Worm (Caenorhabditis elegans) whole organism, L2 larva: ENCODE data around the gene lelo-4.

Source experiments
- C34F6.9 ChIP-seq: fragments of 150-350 bp; optimal IDR thresholded peaks from 2 replicates; lab custom pipeline; 2014; ENCODE audit warnings: missing biosample characterization, missing genetic modification characterization
- F13H6.1 ChIP-seq: sonication (generic microtip); optimal IDR thresholded peaks from 2 replicates; lab custom pipeline; 2016; ENCODE audit warnings: missing genetic modification characterization, missing compliant biosample characterization
- Y55F3AM.14 ChIP-seq: fragments of 200-800 bp; sonication (Bioruptor generic); optimal IDR thresholded peaks from 2 replicates; lab custom pipeline; 2018; ENCODE audit warnings: mild to moderate bottlenecking, missing genetic modification characterization, missing compliant biosample characterization
- ZK546.5 ChIP-seq: sonication (generic microtip); optimal IDR thresholded peaks from 2 replicates; lab custom pipeline; 2017; ENCODE audit warnings: missing biosample characterization, missing genetic modification characterization
- alr-1 ChIP-seq: fragments of 150-350 bp; optimal IDR thresholded peaks from 2 replicates; lab custom pipeline; 2014; ENCODE audit warnings: missing biosample characterization, missing genetic modification characterization
- aly-2 ChIP-seq: fragments of 150-350 bp; optimal IDR thresholded peaks from 2 replicates; lab custom pipeline; 2014; ENCODE audit warnings: missing biosample characterization, missing genetic modification characterization
- ama-1 ChIP-seq: fragments of 150-350 bp; optimal IDR thresholded peaks from 2 replicates; lab custom pipeline; 2018; ENCODE audit warnings: inconsistent platforms
- blmp-1 ChIP-seq: sonication (generic microtip); optimal IDR thresholded peaks from 2 replicates; lab custom pipeline; 2017; ENCODE audit warnings: missing genetic modification characterization, mild to moderate bottlenecking, missing compliant biosample characterization, antibody characterized with exemption, moderate library complexity; ENCODE audit not compliant: insufficient read depth
- ceh-82 ChIP-seq: fragments of 150-350 bp; optimal IDR thresholded peaks from 2 replicates; lab custom pipeline; 2014; ENCODE audit warnings: missing biosample characterization, missing genetic modification characterization
- crh-2 ChIP-seq: sonication (generic microtip); optimal IDR thresholded peaks from 2 replicates; lab custom pipeline; 2017; ENCODE audit warnings: missing biosample characterization, missing genetic modification characterization
- dmd-4 ChIP-seq: sonication (generic microtip); optimal IDR thresholded peaks from 2 replicates; lab custom pipeline; 2017; ENCODE audit warnings: missing biosample characterization, missing genetic modification characterization
- egl-27 ChIP-seq: sonication (generic microtip); optimal IDR thresholded peaks from 3 replicates; lab custom pipeline; 2017; ENCODE audit warnings: missing biosample characterization, missing genetic modification reagents, missing genetic modification characterization
- elt-1 ChIP-seq: fragments of 150-350 bp; optimal IDR thresholded peaks from 2 replicates; lab custom pipeline; 2014; ENCODE audit warnings: missing biosample characterization, missing genetic modification characterization
- elt-3 ChIP-seq: sonication (generic microtip); optimal IDR thresholded peaks from 2 replicates; lab custom pipeline; 2017; ENCODE audit warnings: missing biosample characterization, missing genetic modification characterization
- fos-1 ChIP-seq: fragments of 150-350 bp; optimal IDR thresholded peaks from 2 replicates; lab custom pipeline; 2014; ENCODE audit warnings: missing biosample characterization, missing genetic modification characterization
- gmeb-1 ChIP-seq: fragments of 150-350 bp; optimal IDR thresholded peaks from 2 replicates; lab custom pipeline; 2014; ENCODE audit warnings: missing biosample characterization, missing genetic modification characterization
- lin-11 ChIP-seq: fragments of 150-350 bp; sonication (generic microtip); optimal IDR thresholded peaks from 2 replicates; lab custom pipeline; 2014; ENCODE audit warnings: missing biosample characterization, missing genetic modification characterization, inconsistent platforms, mixed read lengths
- lin-13 ChIP-seq: fragments of 150-350 bp; optimal IDR thresholded peaks from 2 replicates; lab custom pipeline; 2014; ENCODE audit warnings: missing biosample characterization, missing genetic modification reagents, missing genetic modification characterization
- lin-39 ChIP-seq: fragments of 150-350 bp; optimal IDR thresholded peaks from 2 replicates; lab custom pipeline; 2014; ENCODE audit warnings: missing biosample characterization, missing genetic modification reagents, missing genetic modification characterization
- lsy-2 ChIP-seq, 2 experiments: fragments of 150-350 bp in 1 of 2; sonication (generic microtip) in 1 of 2; optimal IDR thresholded peaks; 2 replicates each; lab custom pipeline; 2014 to 2017; ENCODE audit warnings: missing biosample characterization in 2 of 2, missing genetic modification characterization in 2 of 2
- mab-5 ChIP-seq: fragments of 150-350 bp; optimal IDR thresholded peaks from 2 replicates; lab custom pipeline; 2014; ENCODE audit warnings: missing biosample characterization, missing genetic modification characterization
- mbf-1 ChIP-seq: sonication (generic microtip); optimal IDR thresholded peaks from 2 replicates; lab custom pipeline; 2017; ENCODE audit warnings: missing biosample characterization, missing genetic modification characterization
- mdl-1 ChIP-seq, 2 experiments: fragments of 150-350 bp in 1 of 2; sonication (generic microtip) in 1 of 2; optimal IDR thresholded peaks; 2 replicates each; lab custom pipeline; 2017; ENCODE audit warnings: missing biosample characterization in 2 of 2, missing genetic modification characterization in 2 of 2
- nhr-129 ChIP-seq: fragments of 150-350 bp; optimal IDR thresholded peaks from 2 replicates; lab custom pipeline; 2014; ENCODE audit warnings: missing biosample characterization, missing genetic modification characterization
- nhr-21 ChIP-seq: fragments of 150-350 bp; optimal IDR thresholded peaks from 2 replicates; lab custom pipeline; 2014; ENCODE audit warnings: missing biosample characterization, missing genetic modification characterization
- nhr-25 ChIP-seq: fragments of 150-350 bp; sonication (generic microtip); optimal IDR thresholded peaks from 3 replicates; lab custom pipeline; 2014; ENCODE audit warnings: missing biosample characterization, missing genetic modification characterization
- peb-1 ChIP-seq: fragments of 150-350 bp; optimal IDR thresholded peaks from 2 replicates; lab custom pipeline; 2014; ENCODE audit warnings: missing biosample characterization, missing genetic modification characterization
- sem-4 ChIP-seq: fragments of 150-350 bp; optimal IDR thresholded peaks from 2 replicates; lab custom pipeline; 2014; ENCODE audit warnings: missing biosample characterization, missing genetic modification reagents, missing genetic modification characterization
- sma-3 ChIP-seq: sonication (generic microtip); optimal IDR thresholded peaks from 2 replicates; lab custom pipeline; 2016; ENCODE audit warnings: missing genetic modification reagents, missing genetic modification characterization, missing compliant biosample characterization
- sma-9 ChIP-seq, 2 experiments: fragments of 150-350 bp in 1 of 2; sonication (generic microtip) in 1 of 2; optimal IDR thresholded peaks; 2 replicates each; lab custom pipeline; 2014 to 2016; ENCODE audit warnings: missing genetic modification characterization in 2 of 2, mild to moderate bottlenecking in 1 of 2, missing biosample characterization in 1 of 2, missing compliant biosample characterization in 1 of 2, missing genetic modification reagents in 1 of 2, moderate library complexity in 1 of 2
- snpc-4 ChIP-seq: fragments of 150-350 bp; optimal IDR thresholded peaks from 2 replicates; lab custom pipeline; 2014; ENCODE audit warnings: missing biosample characterization, missing genetic modification characterization
- unc-55 ChIP-seq: fragments of 150-350 bp; sonication (generic microtip); optimal IDR thresholded peaks from 3 replicates; lab custom pipeline; 2014; ENCODE audit warnings: missing biosample characterization, missing genetic modification reagents, missing genetic modification characterization
- unc-62 ChIP-seq: fragments of 150-350 bp; optimal IDR thresholded peaks from 2 replicates; lab custom pipeline; 2014; ENCODE audit warnings: missing biosample characterization, missing genetic modification reagents, missing genetic modification characterization
- ztf-11 ChIP-seq: sonication (generic microtip); optimal IDR thresholded peaks from 2 replicates; lab custom pipeline; 2017; ENCODE audit warnings: missing biosample characterization, missing genetic modification characterization
- ztf-4 ChIP-seq: fragments of 150-350 bp; optimal IDR thresholded peaks from 2 replicates; lab custom pipeline; 2014; ENCODE audit warnings: missing biosample characterization, missing genetic modification characterization

lelo-4 gene

DNA sequence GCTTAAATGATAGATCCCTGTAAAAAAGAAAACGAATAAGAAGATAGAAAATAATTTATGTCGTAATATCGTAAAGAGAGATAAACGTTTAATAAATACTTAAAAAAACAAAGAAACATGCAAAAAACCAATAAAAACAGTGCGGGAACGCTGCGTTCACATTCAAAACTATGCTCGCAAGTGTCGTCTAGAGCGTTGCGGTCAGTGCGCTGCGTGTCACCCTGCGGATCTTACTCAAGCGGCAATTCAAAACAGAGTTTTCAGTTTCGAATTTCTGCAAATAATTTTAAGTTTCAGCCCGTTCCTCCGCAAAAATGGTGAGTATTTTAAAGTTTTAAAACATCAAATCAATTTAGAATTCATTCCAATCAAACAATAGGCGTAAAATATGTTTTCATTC is at the start of gene lelo-4, which contains the start of gene tiar-1:
lelo-4 (plus strand) TSS at position 118 of the 400 bp plus-strand sequence.
tiar-1 (minus strand) TSS at position 17 of the 400 bp plus-strand sequence.
- TF ChIP-seq C34F6.9: peak; percentile 84
- no peak for TF ChIP-seq alr-1 (tag; lab: Kevin White, UChicago)
- TF ChIP-seq sma-9 (GFP tag; optimal IDR thresholded peaks at IDR 0.05; lab: Kevin White, UChicago): peak; percentile 52
- TF ChIP-seq sma-9 (tag; optimal IDR thresholded peaks at IDR 0.05; lab: Kevin White, UChicago): no peak
- TF ChIP-seq fos-1: peak; percentile 24
- TF ChIP-seq snpc-4 (tag; lab: Kevin White, UChicago): peak; percentile 72
- TF ChIP-seq ztf-11 (tag; lab: Kevin White, UChicago): no peak
- peak; percentile 52 for TF ChIP-seq lin-13
- TF ChIP-seq peb-1 (tag; lab: Kevin White, UChicago): no peak
- peak; percentile 57 for TF ChIP-seq ztf-4
- peak; percentile 84 for TF ChIP-seq gmeb-1 (tag; lab: Kevin White, UChicago)
- TF ChIP-seq aly-2: no peak
- TF ChIP-seq sem-4 (tag; lab: Kevin White, UChicago): peak; percentile 69
- no peak for TF ChIP-seq dmd-4 (tag; lab: Kevin White, UChicago)
- TF ChIP-seq crh-2 (tag; lab: Kevin White, UChicago): peak; percentile 86
- peak; percentile 86 for TF ChIP-seq ZK546.5
- TF ChIP-seq lin-11 (tag; lab: Kevin White, UChicago): peak; percentile 76
- peak; percentile 89 for TF ChIP-seq unc-55 (GFP tag; lab: Kevin White, UChicago)
- peak; percentile 63 for TF ChIP-seq nhr-25 (tag; lab: Kevin White, UChicago)
- peak; percentile 34 for TF ChIP-seq ama-1 (lab: Kevin White, UChicago)
- peak; percentile 7 to 84 for TF ChIP-seq lsy-2 (tag; optimal IDR thresholded peaks at IDR 0.05; lab: Kevin White, UChicago)
- no peak for TF ChIP-seq mab-5
- no peak for TF ChIP-seq elt-1 (tag; lab: Kevin White, UChicago)
- no peak for TF ChIP-seq Y55F3AM.14 (GFP tag; lab: Kevin White, UChicago)
- peak; percentile 53 for TF ChIP-seq sma-3
- peak; percentile 38 for TF ChIP-seq F13H6.1 (tag; lab: Kevin White, UChicago)
- TF ChIP-seq nhr-21: peak; percentile 8
- TF ChIP-seq nhr-129: peak; percentile 76

DNA sequence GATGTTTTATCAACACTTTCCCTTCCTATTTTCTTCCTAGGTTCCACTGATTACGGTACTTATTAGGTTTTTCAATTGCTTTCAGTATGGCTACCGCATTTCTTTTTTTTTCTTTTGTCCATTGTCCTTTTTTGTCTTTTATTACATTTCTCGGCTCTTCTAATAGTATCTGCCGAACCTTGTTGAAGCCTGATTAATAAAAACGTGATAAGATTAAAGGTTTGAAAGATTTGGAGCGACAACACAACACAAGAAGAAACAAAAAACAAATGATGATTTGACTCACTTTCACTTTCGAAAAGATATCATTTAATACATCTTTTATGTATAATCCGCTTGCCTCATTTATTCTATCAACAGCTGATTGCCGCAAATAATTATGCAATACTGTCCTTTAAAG is 49.7 kb upstream of the lelo-4 start, which contains the start of gene C25H3.15:
C25H3.15 (plus strand) TSS at position 301 of the 400 bp plus-strand sequence.
- TF ChIP-seq ceh-82: no peak
- TF ChIP-seq gmeb-1 (tag; lab: Kevin White, UChicago): no peak
- TF ChIP-seq lsy-2 (tag; optimal IDR thresholded peaks at IDR 0.05; lab: Kevin White, UChicago): no peak
- no peak for TF ChIP-seq elt-3
- TF ChIP-seq lin-11 (tag; lab: Kevin White, UChicago): no peak
- TF ChIP-seq ztf-11 (tag; lab: Kevin White, UChicago): no peak
- no peak for TF ChIP-seq nhr-25 (tag; lab: Kevin White, UChicago)
- TF ChIP-seq dmd-4 (tag; lab: Kevin White, UChicago): no peak
- TF ChIP-seq, all 48 proteins: peak for 0

DNA sequence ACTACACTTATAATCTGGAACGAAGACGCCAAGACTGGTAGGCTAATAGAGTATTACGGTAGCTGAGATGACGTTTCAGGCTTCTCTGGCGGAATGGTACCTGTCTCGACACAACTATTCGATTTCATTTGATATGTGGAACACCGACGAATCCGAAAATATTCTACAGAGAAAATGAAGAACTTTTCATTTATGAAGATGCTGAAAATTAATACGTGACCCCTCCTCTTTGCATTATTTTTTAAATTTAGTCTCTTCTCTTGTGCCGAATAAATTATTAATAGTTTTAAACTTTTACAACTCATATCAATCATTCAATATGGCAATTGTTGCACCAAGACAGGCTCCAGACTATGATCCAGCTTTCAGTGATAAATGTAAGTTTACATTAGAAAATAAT is 48.7 kb upstream of the lelo-4 start, which contains the start of gene C25H3.16:
C25H3.16 (plus strand) TSS at position 301 of the 400 bp plus-strand sequence.
- TF ChIP-seq ZK546.5: no peak
- TF ChIP-seq unc-62 (GFP tag; lab: Kevin White, UChicago): no peak
- TF ChIP-seq nhr-21: no peak
- no peak for TF ChIP-seq egl-27
- TF ChIP-seq lin-39 (tag; lab: Kevin White, UChicago): no peak
- no peak for TF ChIP-seq F13H6.1 (tag; lab: Kevin White, UChicago)
- no peak for TF ChIP-seq lin-13
- TF ChIP-seq blmp-1 (tag; lab: Kevin White, UChicago): no peak
- TF ChIP-seq mbf-1: no peak
- TF ChIP-seq nhr-129: no peak
- TF ChIP-seq mdl-1 (tag; optimal IDR thresholded peaks at IDR 0.05; lab: Kevin White, UChicago): no peak
- TF ChIP-seq ama-1 (lab: Kevin White, UChicago): no peak
- no peak for TF ChIP-seq ceh-82
- TF ChIP-seq nhr-25 (tag; lab: Kevin White, UChicago): no peak

DNA sequence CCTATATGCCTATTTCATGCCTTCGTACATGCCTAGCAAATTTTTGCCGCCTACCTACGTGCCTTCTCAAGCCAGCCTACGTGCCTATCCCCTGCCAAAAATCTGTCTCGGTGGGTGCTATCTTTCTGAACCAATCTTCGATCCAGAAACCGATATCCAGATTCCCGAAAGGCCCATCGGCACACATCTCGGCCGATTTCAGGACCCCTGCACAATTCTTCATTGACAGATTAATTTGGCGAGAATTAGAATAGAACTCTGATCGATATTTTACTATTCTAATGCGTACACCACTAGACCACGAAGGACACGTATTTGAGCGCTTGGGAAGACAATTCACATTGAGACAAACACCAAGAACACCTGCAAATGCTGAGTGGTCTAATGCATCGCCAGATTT is 47.2 kb upstream of the lelo-4 start:
- no peak for TF ChIP-seq unc-55 (GFP tag; lab: Kevin White, UChicago)
